Comparison of ENCODE assay signal across 5 worm cellular contexts in the genomic region with DNA sequence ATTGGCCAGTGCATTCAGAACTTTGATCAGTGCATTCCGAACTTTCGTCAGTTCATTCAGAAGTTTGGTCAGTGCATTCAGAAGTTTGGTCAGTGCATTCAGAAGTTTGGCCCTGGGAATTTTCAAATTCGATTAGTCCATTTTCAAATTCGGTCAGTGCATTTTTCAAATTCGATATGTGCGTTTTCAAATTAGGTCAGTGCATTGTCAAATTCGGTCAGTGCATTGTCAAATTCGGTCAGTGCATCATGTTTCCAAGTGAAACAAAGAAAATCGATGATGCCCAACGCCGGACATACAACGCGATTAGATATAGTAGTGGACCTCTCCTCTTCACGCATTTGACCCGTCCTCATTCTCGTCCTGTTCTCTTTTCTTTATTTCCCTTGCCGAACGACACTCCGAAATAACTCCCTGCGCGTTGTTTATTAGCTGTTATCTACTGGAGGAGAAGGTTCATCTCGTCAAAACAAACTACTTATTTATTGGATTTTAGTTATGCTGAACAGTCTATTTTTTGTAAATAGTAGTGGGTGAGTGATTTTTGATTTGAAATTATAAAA.
A peak's percentile ranks its signal among the peaks of the same experiment; 100 is the strongest.
TF ChIP-seq lines count a peak whose summit lies in the region.

Gene apm-3 (plus strand): TSS at position 477 of the 563 bp plus-strand sequence.

TF ChIP-seq in whole organism, L1 larva, 84 proteins besides CTCF, POLR2A, EP300 and RAD21 (continues in another document):
- TF ChIP-seq lin-35 (GFP tag; optimal IDR thresholded peaks at IDR 0.05; lab: Kevin White, UChicago) = peak; percentile 19 to 41
- TF ChIP-seq lin-39 (tag; optimal IDR thresholded peaks at IDR 0.05; lab: Kevin White, UChicago) = no peak
- no peak for TF ChIP-seq aly-2 (tag; optimal IDR thresholded peaks at IDR 0.05; lab: Kevin White, UChicago)
- TF ChIP-seq elt-2 (tag; optimal IDR thresholded peaks at IDR 0.05; lab: Kevin White, UChicago) = no peak
- peak; percentile 21 for TF ChIP-seq rnt-1 (tag; optimal IDR thresholded peaks at IDR 0.05; lab: Kevin White, UChicago)
- TF ChIP-seq Y116A8C.19 (tag; optimal IDR thresholded peaks at IDR 0.05; lab: Kevin White, UChicago; ENCODE audit: borderline replicate concordance) = no peak
- TF ChIP-seq lin-13 (GFP tag; optimal IDR thresholded peaks at IDR 0.05; lab: Kevin White, UChicago) = peak; percentile 16
- no peak for TF ChIP-seq pag-3 (tag; optimal IDR thresholded peaks at IDR 0.05; lab: Kevin White, UChicago; ENCODE audit: borderline replicate concordance, insufficient read depth)
- TF ChIP-seq swsn-7 (tag; optimal IDR thresholded peaks at IDR 0.05; lab: Kevin White, UChicago) = peak; percentile 17
- no peak for TF ChIP-seq hlh-4 (tag; optimal IDR thresholded peaks at IDR 0.05; lab: Kevin White, UChicago)
- peak; percentile 44 for TF ChIP-seq nhr-47 (tag; optimal IDR thresholded peaks at IDR 0.05; lab: Kevin White, UChicago)
- TF ChIP-seq ceh-88 (GFP tag; IDR thresholded peaks at IDR 0.05; lab: Robert Waterston, UW) = no peak
- peak; percentile 8 for TF ChIP-seq jun-1 (tag; optimal IDR thresholded peaks at IDR 0.05; lab: Kevin White, UChicago)
- peak; percentile 22 for TF ChIP-seq F16B12.6 (tag; optimal IDR thresholded peaks at IDR 0.05; lab: Kevin White, UChicago)
- TF ChIP-seq lin-14 (GFP tag; optimal IDR thresholded peaks at IDR 0.05; lab: Kevin White, UChicago) = peak; percentile 77
- TF ChIP-seq elt-3 (tag; optimal IDR thresholded peaks at IDR 0.05; lab: Kevin White, UChicago) = peak in 1 of 6 experiments; percentile 20

TF ChIP-seq in whole organism, L3 larva, 47 proteins besides CTCF, POLR2A, EP300 and RAD21:
- no peak for TF ChIP-seq ztf-11 (tag; optimal IDR thresholded peaks at IDR 0.05; lab: Kevin White, UChicago)
- TF ChIP-seq eor-1 (tag; optimal IDR thresholded peaks at IDR 0.05; lab: Kevin White, UChicago) = no peak
- no peak for TF ChIP-seq ZK546.5 (tag; optimal IDR thresholded peaks at IDR 0.05; lab: Kevin White, UChicago)
- peak; percentile 23 for TF ChIP-seq nhr-25 (tag; optimal IDR thresholded peaks at IDR 0.05; lab: Kevin White, UChicago)
- TF ChIP-seq nfya-1 (tag; optimal IDR thresholded peaks at IDR 0.05; lab: Kevin White, UChicago; ENCODE audit: insufficient read depth) = peak; percentile 61
- peak; percentile 4 for TF ChIP-seq lin-15B (tag; optimal IDR thresholded peaks at IDR 0.05; lab: Kevin White, UChicago)
- no peak for TF ChIP-seq snpc-4 (tag; optimal IDR thresholded peaks at IDR 0.05; lab: Kevin White, UChicago)
- TF ChIP-seq elt-2 (tag; optimal IDR thresholded peaks at IDR 0.05; lab: Kevin White, UChicago) = peak; percentile 15
- peak; percentile 59 for TF ChIP-seq nhr-23 (tag; optimal IDR thresholded peaks at IDR 0.05; lab: Kevin White, UChicago)
- TF ChIP-seq pha-4 (tag; optimal IDR thresholded peaks at IDR 0.05; lab: Kevin White, UChicago) = peak; percentile 25
- peak; percentile 79 for TF ChIP-seq hmg-11 (tag; optimal IDR thresholded peaks at IDR 0.05; lab: Kevin White, UChicago)
- no peak for TF ChIP-seq ceh-16 (tag; optimal IDR thresholded peaks at IDR 0.05; lab: Kevin White, UChicago)
- TF ChIP-seq nhr-28 (tag; optimal IDR thresholded peaks at IDR 0.05; lab: Kevin White, UChicago) = no peak
- no peak for TF ChIP-seq sea-2 (GFP tag; optimal IDR thresholded peaks at IDR 0.05; lab: Kevin White, UChicago)
- no peak for TF ChIP-seq nhr-43 (tag; optimal IDR thresholded peaks at IDR 0.05; lab: Kevin White, UChicago; ENCODE audit: poor library complexity, severe bottlenecking)
- no peak for TF ChIP-seq ceh-82 (tag; optimal IDR thresholded peaks at IDR 0.05; lab: Kevin White, UChicago)
- no peak for TF ChIP-seq ceh-9 (tag; optimal IDR thresholded peaks at IDR 0.05; lab: Kevin White, UChicago)

TF ChIP-seq in whole organism, early embryonic, 17 proteins besides CTCF, POLR2A, EP300 and RAD21:
- TF ChIP-seq hmg-4 (GFP tag; optimal IDR thresholded peaks at IDR 0.05; lab: Kevin White, UChicago) = peak; percentile 38
- TF ChIP-seq ets-7 (tag; optimal IDR thresholded peaks at IDR 0.05; lab: Kevin White, UChicago) = no peak

TF ChIP-seq in whole organism, midembryonic, 9 proteins besides CTCF, POLR2A, EP300 and RAD21:
- TF ChIP-seq tab-1 (GFP tag; IDR thresholded peaks at IDR 0.05; lab: Robert Waterston, UW) (0 out of 2 replicates have a peak, but pooled peaks have one; percentile 53), ztf-29 (GFP tag; IDR thresholded peaks at IDR 0.05; lab: Robert Waterston, UW) (no peak), med-1 (GFP tag; optimal IDR thresholded peaks at IDR 0.05; lab: Kevin White, UChicago; ENCODE audit: insufficient read depth) (no peak), cog-1 (tag; optimal IDR thresholded peaks at IDR 0.05; lab: Kevin White, UChicago) (peak; percentile 36), ref-1 (GFP tag; conservative IDR thresholded peaks at IDR 0.05; lab: Robert Waterston, UW) (no peak), T22C8.4 (GFP tag; IDR thresholded peaks at IDR 0.05; lab: Robert Waterston, UW) (0 out of 2 replicates have a peak, but pooled peaks have one; percentile 17), flt-1 (GFP tag; IDR thresholded peaks at IDR 0.05; lab: Robert Waterston, UW) (no peak)

TF ChIP-seq in whole organism, young adult, 124 proteins besides CTCF, POLR2A, EP300 and RAD21:
- TF ChIP-seq ceh-100 (GFP tag; IDR thresholded peaks at IDR 0.05; lab: Robert Waterston, UW) (no peak), attf-3 (GFP tag; conservative IDR thresholded peaks at IDR 0.05; lab: Robert Waterston, UW) (peak; percentile 87), B0019.2 (GFP tag; conservative IDR thresholded peaks at IDR 0.05; lab: Robert Waterston, UW) (no peak), ceh-27 (GFP tag; optimal IDR thresholded peaks at IDR 0.05; lab: Kevin White, UChicago) (no peak), lin-40 (tag; optimal IDR thresholded peaks at IDR 0.05; lab: Kevin White, UChicago) (peak; percentile 10), attf-6 (GFP tag; IDR thresholded peaks at IDR 0.05; lab: Robert Waterston, UW) (no peak), K12H6.12 (tag; optimal IDR thresholded peaks at IDR 0.05; lab: Kevin White, UChicago) (no peak), fkh-3 (tag; optimal IDR thresholded peaks at IDR 0.05; lab: Kevin White, UChicago) (no peak), zim-3 (tag; optimal IDR thresholded peaks at IDR 0.05; lab: Kevin White, UChicago) (no peak), atf-7 (tag; optimal IDR thresholded peaks at IDR 0.05; lab: Kevin White, UChicago) (no peak), C06A6.2 (GFP tag; conservative IDR thresholded peaks at IDR 0.05; lab: Robert Waterston, UW) (no peak), nhr-80 (tag; optimal IDR thresholded peaks at IDR 0.05; lab: Kevin White, UChicago) (peak; percentile 4), somi-1 (GFP tag; optimal IDR thresholded peaks at IDR 0.05; lab: Kevin White, UChicago) (no peak), chd-7 (tag; optimal IDR thresholded peaks at IDR 0.05; lab: Kevin White, UChicago) (no peak), nfyb-1 (GFP tag; IDR thresholded peaks at IDR 0.05; lab: Robert Waterston, UW) (0 out of 2 replicates have a peak, but pooled peaks have one; percentile 13), ztf-28 (GFP tag; IDR thresholded peaks at IDR 0.05; lab: Robert Waterston, UW) (no peak), Y95B8A.8 (GFP tag; IDR thresholded peaks at IDR 0.05; lab: Robert Waterston, UW) (no peak), ztf-3 (GFP tag; optimal IDR thresholded peaks at IDR 0.05; lab: Kevin White, UChicago) (no peak)

Comparison
In these comparisons a context has a peak if more than half of its experiments do, and no peak if none do; other contexts are left out.
1. Of the 8 proteins assayed by ChIP-seq in both whole organism, young adult and whole organism, L1 larva: peak only in whole organism, young adult: none; only in whole organism, L1 larva: lin-35 and unc-130; in both: none; in neither: 4; mixed calls (peak in some experiments, not most) for 2.